Fruit fly (Drosophila melanogaster) whole organism, adult: Measurements from ENCODE around the gene Rab10.
"Not testable (repeated sequence)": the region's sequence is repeated elsewhere in the genome, so short reads cannot be mapped to it uniquely, and the experiment has no call there.

Source experiments
- CG11617 ChIP-seq: fragments of 200-800 bp; sonication (Bioruptor generic); optimal IDR thresholded peaks from 2 replicates; lab custom pipeline; 2017; ENCODE audit warnings: mild to moderate bottlenecking, missing biosample characterization, missing genetic modification reagents, missing genetic modification characterization
- CG12768 ChIP-seq: fragments of 200-800 bp; sonication (Bioruptor generic); optimal IDR thresholded peaks from 2 replicates; lab custom pipeline; 2017; ENCODE audit warnings: missing biosample characterization, missing genetic modification characterization, mild to moderate bottlenecking, moderate library complexity, missing genetic modification reagents
- CG14711 ChIP-seq: fragments of 200-800 bp; sonication (Bioruptor generic); optimal IDR thresholded peaks from 2 replicates; lab custom pipeline; 2018; ENCODE audit warnings: missing biosample characterization, mild to moderate bottlenecking, missing genetic modification characterization, moderate library complexity
- CG1620 ChIP-seq: fragments of 200-800 bp; sonication (Bioruptor generic); optimal IDR thresholded peaks from 2 replicates; lab custom pipeline; 2016; ENCODE audit warnings: missing biosample characterization, missing genetic modification characterization
- CG33017 ChIP-seq: fragments of 200-800 bp; sonication (Bioruptor generic); optimal IDR thresholded peaks from 2 replicates; lab custom pipeline; 2018; ENCODE audit warnings: missing biosample characterization, mild to moderate bottlenecking, missing genetic modification characterization, moderate library complexity
- CG5204 ChIP-seq: fragments of 200-800 bp; sonication (Bioruptor generic); optimal IDR thresholded peaks from 2 replicates; lab custom pipeline; 2016; ENCODE audit warnings: missing biosample characterization, missing genetic modification characterization
- CG7045 ChIP-seq: fragments of 200-800 bp; sonication (Bioruptor generic); optimal IDR thresholded peaks from 2 replicates; lab custom pipeline; 2017; ENCODE audit warnings: missing biosample characterization, mild to moderate bottlenecking, missing genetic modification characterization
- CG7101 ChIP-seq: fragments of 200-800 bp; sonication (Bioruptor generic); optimal IDR thresholded peaks from 2 replicates; lab custom pipeline; 2018; ENCODE audit warnings: missing biosample characterization, mild to moderate bottlenecking, missing genetic modification characterization, moderate library complexity
- Clk ChIP-seq: fragments of 200-800 bp; sonication (Bioruptor generic); optimal IDR thresholded peaks from 2 replicates; lab custom pipeline; 2017; ENCODE audit warnings: missing biosample characterization, missing genetic modification characterization
- Crg-1 ChIP-seq: fragments of 200-800 bp; sonication (Bioruptor generic); optimal IDR thresholded peaks from 2 replicates; lab custom pipeline; 2016; ENCODE audit warnings: missing biosample characterization, missing genetic modification characterization
- Hr96 ChIP-seq: fragments of 200-800 bp; sonication (Bioruptor generic); optimal IDR thresholded peaks from 2 replicates; lab custom pipeline; 2016; ENCODE audit warnings: missing biosample characterization, missing genetic modification characterization
- Mnt ChIP-seq: fragments of 200-800 bp; sonication (Bioruptor generic); optimal IDR thresholded peaks from 2 replicates; lab custom pipeline; 2016; ENCODE audit warnings: missing biosample characterization, mild to moderate bottlenecking, missing genetic modification characterization
- bab1 ChIP-seq: fragments of 200-800 bp; sonication (Bioruptor generic); optimal IDR thresholded peaks from 3 replicates; lab custom pipeline; 2019; ENCODE audit warnings: missing biosample characterization, mild to moderate bottlenecking, missing genetic modification characterization, moderate library complexity
- cic ChIP-seq: fragments of 200-800 bp; sonication (Bioruptor generic); optimal IDR thresholded peaks from 2 replicates; lab custom pipeline; 2017; ENCODE audit warnings: missing biosample characterization, mild to moderate bottlenecking, missing genetic modification characterization, moderate library complexity
- cnc ChIP-seq, 2 experiments: fragments of >200 bp; optimal IDR thresholded peaks; 2 replicates each; lab custom pipeline; 2017
- kay ChIP-seq: fragments of 200-800 bp; sonication (Bioruptor generic); peaks from one replicate; lab custom pipeline; 2016; ENCODE audit warnings: missing biosample characterization, missing genetic modification characterization, borderline replicate concordance
- ovo ChIP-seq: fragments of 200-800 bp; sonication (Bioruptor generic); optimal IDR thresholded peaks from 2 replicates; lab custom pipeline; 2016; ENCODE audit warnings: missing biosample characterization, missing genetic modification characterization
- pad ChIP-seq: fragments of 200-800 bp; sonication (Bioruptor generic); optimal IDR thresholded peaks from 3 replicates; lab custom pipeline; 2017; ENCODE audit warnings: missing biosample characterization, missing genetic modification characterization, mild to moderate bottlenecking, moderate library complexity, missing genetic modification reagents
- tj ChIP-seq: fragments of 200-800 bp; sonication (Bioruptor generic); optimal IDR thresholded peaks from 3 replicates; lab custom pipeline; 2017; ENCODE audit warnings: missing biosample characterization, mild to moderate bottlenecking, missing genetic modification characterization, moderate library complexity
- toe ChIP-seq: fragments of 200-800 bp; sonication (Bioruptor generic); optimal IDR thresholded peaks from 2 replicates; lab custom pipeline; 2016; ENCODE audit warnings: missing biosample characterization, missing genetic modification characterization

The Rab10 gene

DNA sequence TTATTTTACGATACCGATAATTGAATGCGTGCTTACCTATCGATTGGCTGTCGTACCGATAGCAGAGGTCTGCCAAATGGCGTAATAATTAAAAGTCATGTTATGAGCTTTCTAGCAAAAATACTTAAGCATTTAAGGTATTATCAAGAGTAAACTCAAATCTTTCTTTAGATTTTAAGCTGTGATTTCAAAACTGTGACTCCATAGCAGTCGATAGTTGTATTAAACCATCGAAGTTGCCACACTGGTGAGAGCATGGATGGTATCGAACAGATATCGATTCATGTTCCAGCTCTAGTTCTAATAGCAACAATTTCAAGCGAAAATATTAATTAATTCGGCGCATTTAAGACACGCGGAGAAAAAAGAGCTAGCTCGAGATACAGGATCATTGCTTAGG is at the start of gene Rab10, which contains the start of gene CG17068:
TSS of gene Rab10 (plus strand) at position 270 of the 400 bp plus-strand sequence.
TSS of gene CG17068 (minus strand) at position 25 of the 400 bp plus-strand sequence.
- peak; percentile 8 for TF ChIP-seq tj (GFP tag; lab: Kevin White, UChicago)
- peak; percentile 22 for TF ChIP-seq Hr96 (GFP tag; lab: Kevin White, UChicago)
- TF ChIP-seq CG1620, result peak; percentile 23
- no peak for TF ChIP-seq cic (GFP tag; lab: Kevin White, UChicago)
- no peak for TF ChIP-seq Crg-1
- TF ChIP-seq cnc (optimal IDR thresholded peaks at IDR 0.05; lab: Kevin White, UChicago), result no peak
- TF ChIP-seq Mnt (GFP tag; lab: Kevin White, UChicago), result peak; percentile 38
- TF ChIP-seq CG5204 (GFP tag; lab: Kevin White, UChicago), result peak; percentile 8
- TF ChIP-seq Clk (GFP tag; lab: Kevin White, UChicago), result no peak
- TF ChIP-seq CG7045 (GFP tag; lab: Kevin White, UChicago), result no peak
- no peak for TF ChIP-seq CG12768 (GFP tag; lab: Kevin White, UChicago)
- TF ChIP-seq CG11617 (GFP tag; lab: Kevin White, UChicago), result no peak
- no peak for TF ChIP-seq ovo (GFP tag; lab: Kevin White, UChicago)
- no peak for TF ChIP-seq CG33017
- no peak for TF ChIP-seq kay (GFP tag; lab: Kevin White, UChicago)
- TF ChIP-seq pad (GFP tag; lab: Kevin White, UChicago), result no peak
- peak; percentile 21 for TF ChIP-seq CG7101 (tag; lab: Kevin White, UChicago)
- no peak for TF ChIP-seq bab1 (GFP tag; lab: Kevin White, UChicago)
- TF ChIP-seq toe (GFP tag; lab: Kevin White, UChicago), result no peak
- no peak for TF ChIP-seq CG14711 (tag; lab: Kevin White, UChicago)

DNA sequence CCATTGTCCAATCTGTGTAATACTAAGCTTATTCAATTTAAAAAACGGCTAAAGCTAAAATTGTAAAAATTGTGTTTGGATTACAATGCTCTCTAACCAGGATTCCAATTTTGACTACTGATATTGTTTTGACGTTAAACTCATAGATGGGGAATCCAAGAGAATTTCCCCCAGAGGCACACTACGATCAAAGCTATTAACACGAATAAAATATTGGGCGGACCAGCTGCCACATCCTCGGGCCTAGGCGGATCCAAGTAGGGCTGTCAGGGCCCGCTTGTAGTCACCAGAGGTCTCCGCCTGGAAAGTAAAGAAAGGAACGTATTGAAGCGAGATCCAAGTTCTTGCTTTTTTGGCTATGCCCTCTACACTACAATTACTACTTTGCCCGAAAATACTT is 49.3 kb upstream of the Rab10 start, which contains the start of gene SdicA:
TSS of gene SdicA (minus strand) at position 101 of the 400 bp plus-strand sequence.
- not testable (repeated sequence) for TF ChIP-seq Hr96, Clk, toe (GFP tag; lab: Kevin White, UChicago)

DNA sequence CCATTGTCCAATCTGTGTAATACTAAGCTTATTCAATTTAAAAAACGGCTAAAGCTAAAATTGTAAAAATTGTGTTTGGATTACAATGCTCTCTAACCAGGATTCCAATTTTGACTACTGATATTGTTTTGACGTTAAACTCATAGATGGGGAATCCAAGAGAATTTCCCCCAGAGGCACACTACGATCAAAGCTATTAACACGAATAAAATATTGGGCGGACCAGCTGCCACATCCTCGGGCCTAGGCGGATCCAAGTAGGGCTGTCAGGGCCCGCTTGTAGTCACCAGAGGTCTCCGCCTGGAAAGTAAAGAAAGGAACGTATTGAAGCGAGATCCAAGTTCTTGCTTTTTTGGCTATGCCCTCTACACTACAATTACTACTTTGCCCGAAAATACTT is 41.6 kb upstream of the Rab10 start, which contains the start of gene SdicB:
TSS of gene SdicB (minus strand) at position 101 of the 400 bp plus-strand sequence.
- not testable (repeated sequence) for TF ChIP-seq tj, ovo, pad (GFP tag; lab: Kevin White, UChicago)

DNA sequence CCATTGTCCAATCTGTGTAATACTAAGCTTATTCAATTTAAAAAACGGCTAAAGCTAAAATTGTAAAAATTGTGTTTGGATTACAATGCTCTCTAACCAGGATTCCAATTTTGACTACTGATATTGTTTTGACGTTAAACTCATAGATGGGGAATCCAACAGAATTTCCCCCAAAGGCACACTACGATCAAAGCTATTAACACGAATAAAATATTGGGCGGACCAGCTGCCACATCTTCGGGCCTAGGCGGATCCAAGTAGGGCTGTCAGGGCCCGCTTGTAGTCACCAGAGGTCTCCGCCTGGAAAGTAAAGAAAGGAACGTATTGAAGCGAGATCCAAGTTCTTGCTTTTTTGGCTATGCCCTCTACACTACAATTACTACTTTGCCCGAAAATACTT is 34.0 kb upstream of the Rab10 start, which contains the start of gene SdicC:
TSS of gene SdicC (minus strand) at position 101 of the 400 bp plus-strand sequence.
- TF ChIP-seq tj, CG12768, bab1 (GFP tag; lab: Kevin White, UChicago): not testable (repeated sequence)

DNA sequence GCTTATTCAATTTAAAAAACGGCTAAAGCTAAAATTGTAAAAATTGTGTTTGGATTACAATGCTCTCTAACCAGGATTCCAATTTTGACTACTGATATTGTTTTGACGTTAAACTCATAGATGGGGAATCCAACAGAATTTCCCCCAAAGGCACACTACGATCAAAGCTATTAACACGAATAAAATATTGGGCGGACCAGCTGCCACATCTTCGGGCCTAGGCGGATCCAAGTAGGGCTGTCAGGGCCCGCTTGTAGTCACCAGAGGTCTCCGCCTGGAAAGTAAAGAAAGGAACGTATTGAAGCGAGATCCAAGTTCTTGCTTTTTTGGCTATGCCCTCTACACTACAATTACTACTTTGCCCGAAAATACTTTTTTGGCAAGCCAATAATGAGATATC is 26.2 kb upstream of the Rab10 start, which contains the start of gene Sdic4:
TSS of gene Sdic4 (minus strand) at position 101 of the 400 bp plus-strand sequence.
- TF ChIP-seq CG33017; tj (GFP tag; lab: Kevin White, UChicago); pad (GFP tag; lab: Kevin White, UChicago): not testable (repeated sequence)

DNA sequence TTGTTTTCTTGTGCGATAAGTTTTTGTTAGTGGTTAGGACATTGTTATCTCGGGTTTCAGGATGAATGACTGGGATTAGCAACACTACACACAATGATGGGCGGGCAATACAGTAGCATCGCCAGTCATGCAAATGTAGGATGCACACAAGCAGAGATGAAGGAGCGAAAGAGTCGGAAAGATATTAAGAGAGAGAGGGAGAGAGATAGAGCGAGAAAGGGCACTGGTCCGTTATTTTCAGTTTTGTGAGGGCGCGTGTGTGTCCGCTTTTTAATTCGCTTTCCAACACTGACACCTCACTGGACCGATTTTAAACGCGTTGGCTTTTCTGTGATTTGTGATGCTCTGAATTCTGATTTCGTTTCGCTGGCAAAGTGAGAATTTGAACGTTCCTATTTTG is 19.5 kb upstream of the Rab10 start:
- TF ChIP-seq CG7045 (GFP tag; lab: Kevin White, UChicago) (no peak), CG1620 (no peak), Clk (GFP tag; lab: Kevin White, UChicago) (no peak), pad (GFP tag; lab: Kevin White, UChicago) (no peak), CG5204 (GFP tag; lab: Kevin White, UChicago) (no peak), toe (GFP tag; lab: Kevin White, UChicago) (no peak), cic (GFP tag; lab: Kevin White, UChicago) (no peak), ovo (GFP tag; lab: Kevin White, UChicago) (no peak), CG12768 (GFP tag; lab: Kevin White, UChicago) (no peak), Crg-1 (no peak), CG7101 (tag; lab: Kevin White, UChicago) (no peak), Hr96 (GFP tag; lab: Kevin White, UChicago) (no peak), bab1 (GFP tag; lab: Kevin White, UChicago) (no peak), kay (GFP tag; lab: Kevin White, UChicago) (no peak), Mnt (GFP tag; lab: Kevin White, UChicago) (no peak), tj (GFP tag; lab: Kevin White, UChicago) (no peak), CG14711 (tag; lab: Kevin White, UChicago) (no peak), CG11617 (GFP tag; lab: Kevin White, UChicago) (no peak), cnc (optimal IDR thresholded peaks at IDR 0.05; lab: Kevin White, UChicago) (no peak)
